Fruit fly (Drosophila melanogaster) whole organism, embryonic: ENCODE results near the gene Arl6IP1.

Experiments
- CG10366 ChIP-seq: fragments of 200-800 bp; sonication (Bioruptor generic); IDR thresholded peaks from 2 replicates; pipeline ENCODE4 v1.3.6; 2022; ENCODE audit warnings: missing biosample characterization, missing genetic modification characterization
- CG10543 ChIP-seq: fragments of 200-800 bp; sonication (Bioruptor generic); optimal IDR thresholded peaks from 3 replicates; lab custom pipeline; 2017; ENCODE audit warnings: missing biosample characterization, mild to moderate bottlenecking, missing genetic modification characterization, moderate library complexity
- CG11085 ChIP-seq: fragments of 200-800 bp; sonication (Bioruptor generic); IDR thresholded peaks from 2 replicates; pipeline ENCODE4 v1.3.6; 2022; ENCODE audit warnings: missing biosample characterization, missing genetic modification characterization
- CG11398 ChIP-seq: fragments of 200-800 bp; sonication (Bioruptor generic); optimal IDR thresholded peaks from 2 replicates; lab custom pipeline; 2016; ENCODE audit warnings: missing biosample characterization, missing genetic modification characterization
- CG11560 ChIP-seq: fragments of 200-800 bp; sonication (Bioruptor generic); IDR thresholded peaks from 3 replicates; pipeline ENCODE4 v1.3.6; 2022; ENCODE audit warnings: missing biosample characterization, missing genetic modification characterization
- CG1233 ChIP-seq: fragments of 200-800 bp; sonication (Bioruptor generic); optimal IDR thresholded peaks from 4 replicates; lab custom pipeline; 2018; ENCODE audit warnings: missing biosample characterization, mild to moderate bottlenecking, missing genetic modification characterization
- CG12769 ChIP-seq: fragments of 200-800 bp; sonication (Bioruptor generic); optimal IDR thresholded peaks from 2 replicates; lab custom pipeline; 2019; ENCODE audit warnings: missing biosample characterization, mild to moderate bottlenecking, missing genetic modification characterization, moderate library complexity
- CG12942 ChIP-seq: fragments of 200-800 bp; sonication (Bioruptor generic); optimal IDR thresholded peaks from 3 replicates; lab custom pipeline; 2016; ENCODE audit warnings: missing biosample characterization, missing genetic modification characterization
- CG13123 ChIP-seq: fragments of 200-800 bp; sonication (Bioruptor generic); optimal IDR thresholded peaks from 2 replicates; lab custom pipeline; 2016; ENCODE audit warnings: missing biosample characterization, missing genetic modification characterization
- CG14050 ChIP-seq: fragments of 200-800 bp; sonication (Bioruptor generic); IDR thresholded peaks from 3 replicates; pipeline ENCODE4 v1.3.6; 2022; ENCODE audit warnings: missing biosample characterization, missing genetic modification characterization
- CG14710 ChIP-seq: fragments of 200-800 bp; sonication (Bioruptor generic); optimal IDR thresholded peaks from 3 replicates; lab custom pipeline; 2019; ENCODE audit warnings: missing biosample characterization, mild to moderate bottlenecking, missing genetic modification characterization, moderate library complexity
- CG14965 ChIP-seq: fragments of 200-800 bp; sonication (Bioruptor generic); optimal IDR thresholded peaks from 2 replicates; lab custom pipeline; 2016; ENCODE audit warnings: missing biosample characterization, missing genetic modification characterization, borderline replicate concordance
- CG15514 ChIP-seq: fragments of 200-800 bp; sonication (Bioruptor generic); optimal IDR thresholded peaks from 3 replicates; lab custom pipeline; 2017; ENCODE audit warnings: missing biosample characterization, missing genetic modification characterization, mild to moderate bottlenecking, moderate library complexity, missing genetic modification reagents
- CG16779 ChIP-seq: fragments of 200-800 bp; sonication (Bioruptor generic); IDR thresholded peaks from 2 replicates; pipeline ENCODE4 v1.3.6; 2022; ENCODE audit warnings: missing biosample characterization, missing genetic modification characterization
- CG16813 ChIP-seq: fragments of 200-800 bp; sonication (Bioruptor generic); IDR thresholded peaks from 3 replicates; pipeline ENCODE4 v1.3.6; 2022; ENCODE audit warnings: missing biosample characterization, missing genetic modification characterization; ENCODE audit not compliant: partially characterized antibody
- CG17802 ChIP-seq: fragments of 200-800 bp; sonication (Bioruptor generic); optimal IDR thresholded peaks from 2 replicates; lab custom pipeline; 2018; ENCODE audit warnings: missing biosample characterization, mild to moderate bottlenecking, missing genetic modification characterization, moderate library complexity
- CG18764 ChIP-seq: fragments of 200-800 bp; sonication (Bioruptor generic); optimal IDR thresholded peaks from 3 replicates; lab custom pipeline; 2016; ENCODE audit warnings: missing biosample characterization, missing genetic modification characterization
- CG32532 ChIP-seq: fragments of 200-800 bp; sonication (Bioruptor generic); IDR thresholded peaks from 2 replicates; pipeline ENCODE4 v1.3.6; 2022; ENCODE audit warnings: missing biosample characterization, missing genetic modification characterization
- CG4282 ChIP-seq: fragments of 200-800 bp; sonication (Bioruptor generic); optimal IDR thresholded peaks from 2 replicates; lab custom pipeline; 2016; ENCODE audit warnings: missing biosample characterization, missing genetic modification characterization
- CG4328 ChIP-seq: fragments of 200-800 bp; sonication (Bioruptor generic); optimal IDR thresholded peaks from 3 replicates; lab custom pipeline; 2017; ENCODE audit warnings: missing biosample characterization, missing genetic modification reagents, missing genetic modification characterization
- CG4707 ChIP-seq: fragments of 200-800 bp; sonication (Bioruptor generic); optimal IDR thresholded peaks from 2 replicates; lab custom pipeline; 2018; ENCODE audit warnings: missing biosample characterization, mild to moderate bottlenecking, missing genetic modification characterization, moderate library complexity
- CG7357 ChIP-seq: fragments of 200-800 bp; sonication (Bioruptor generic); IDR thresholded peaks from 3 replicates; pipeline ENCODE4 v1.3.6; 2022; ENCODE audit warnings: missing biosample characterization, missing genetic modification characterization
- CG8290 ChIP-seq, 3 experiments: fragments of 200-800 bp; sonication (Bioruptor generic); optimal IDR thresholded peaks; 2 replicates each; lab custom pipeline; 2016 to 2019; ENCODE audit warnings: missing biosample characterization in 3 of 3, missing genetic modification characterization in 3 of 3, mild to moderate bottlenecking in 2 of 3, moderate library complexity in 1 of 3
- CG8359 ChIP-seq: fragments of 200-800 bp; sonication (Bioruptor generic); optimal IDR thresholded peaks from 2 replicates; lab custom pipeline; 2017; ENCODE audit warnings: missing biosample characterization, mild to moderate bottlenecking, missing genetic modification characterization, borderline replicate concordance
- Camta ChIP-seq: fragments of 200-800 bp; sonication (Bioruptor generic); optimal IDR thresholded peaks from 2 replicates; lab custom pipeline; 2016; ENCODE audit warnings: missing biosample characterization, missing genetic modification characterization
- CoRest ChIP-seq: fragments of 200-800 bp; sonication (Bioruptor generic); optimal IDR thresholded peaks from 3 replicates; lab custom pipeline; 2018; ENCODE audit warnings: missing biosample characterization, mild to moderate bottlenecking, missing genetic modification characterization, moderate library complexity
- Dp ChIP-seq: fragments of 200-800 bp; sonication (Bioruptor generic); optimal IDR thresholded peaks from 2 replicates; lab custom pipeline; 2018; ENCODE audit warnings: missing biosample characterization, mild to moderate bottlenecking, missing genetic modification characterization, moderate library complexity
- Elba2 ChIP-seq: fragments of 200-800 bp; sonication (Bioruptor generic); optimal IDR thresholded peaks from 3 replicates; lab custom pipeline; 2016; ENCODE audit warnings: missing biosample characterization, missing genetic modification characterization
- Fer3 ChIP-seq: fragments of 200-800 bp; sonication (Bioruptor generic); optimal IDR thresholded peaks from 2 replicates; lab custom pipeline; 2018; ENCODE audit warnings: missing biosample characterization, mild to moderate bottlenecking, missing genetic modification characterization, moderate library complexity
- HLHmδ ChIP-seq: fragments of 200-800 bp; sonication (Bioruptor generic); optimal IDR thresholded peaks from 2 replicates; lab custom pipeline; 2018; ENCODE audit warnings: missing biosample characterization, mild to moderate bottlenecking, missing genetic modification characterization, moderate library complexity
- NC2β ChIP-seq: fragments of 200-800 bp; sonication (Bioruptor generic); optimal IDR thresholded peaks from 2 replicates; lab custom pipeline; 2016; ENCODE audit warnings: missing biosample characterization, missing genetic modification characterization
- Rx ChIP-seq: fragments of 200-800 bp; sonication (Bioruptor generic); IDR thresholded peaks from 2 replicates; pipeline ENCODE4 v1.3.6; 2022; ENCODE audit warnings: missing biosample characterization, missing genetic modification characterization
- ara ChIP-seq: fragments of 200-800 bp; sonication (Bioruptor generic); IDR thresholded peaks from 2 replicates; pipeline ENCODE4 v1.3.6; 2022; ENCODE audit warnings: missing biosample characterization, missing genetic modification characterization
- ato ChIP-seq: fragments of 200-800 bp; sonication (Bioruptor generic); IDR thresholded peaks from 2 replicates; pipeline ENCODE4 v1.3.6; 2022; ENCODE audit warnings: missing biosample characterization, missing genetic modification characterization; ENCODE audit not compliant: partially characterized antibody
- bbx ChIP-seq: fragments of 200-800 bp; sonication (Bioruptor generic); IDR thresholded peaks from 2 replicates; pipeline ENCODE4 v1.3.6; 2022; ENCODE audit warnings: missing biosample characterization, missing genetic modification characterization; ENCODE audit not compliant: partially characterized antibody
- bcd ChIP-seq: fragments of 200-800 bp; sonication (Bioruptor generic); optimal IDR thresholded peaks from 2 replicates; lab custom pipeline; 2017; ENCODE audit warnings: missing biosample characterization, mild to moderate bottlenecking, missing genetic modification characterization
- br ChIP-seq: fragments of >200 bp; optimal IDR thresholded peaks from 2 replicates; lab custom pipeline; 2017
- chm ChIP-seq: fragments of 200-800 bp; sonication (Bioruptor generic); IDR thresholded peaks from 2 replicates; pipeline ENCODE4 v1.3.6; 2022; ENCODE audit warnings: missing biosample characterization, missing genetic modification characterization
- ewg ChIP-seq: fragments of 200-800 bp; sonication (Bioruptor generic); optimal IDR thresholded peaks from 3 replicates; lab custom pipeline; 2017; ENCODE audit warnings: mild to moderate bottlenecking, missing biosample characterization, missing genetic modification reagents, missing genetic modification characterization
- fru ChIP-seq: fragments of >200 bp; optimal IDR thresholded peaks from 2 replicates; lab custom pipeline; 2017
- fu2 ChIP-seq: fragments of 200-800 bp; sonication (Bioruptor generic); optimal IDR thresholded peaks from 2 replicates; lab custom pipeline; 2016; ENCODE audit warnings: missing biosample characterization, missing genetic modification characterization
- lola ChIP-seq, 3 experiments: fragments of >200 bp in 2 of 3; fragments of 200-800 bp in 1 of 3; sonication (Bioruptor generic) in 1 of 3; optimal IDR thresholded peaks; 2 replicates each; lab custom pipeline; 2017 to 2019; ENCODE audit warnings: missing biosample characterization in 3 of 3, missing genetic modification characterization in 3 of 3, mild to moderate bottlenecking in 1 of 3, moderate library complexity in 1 of 3
- luna ChIP-seq: fragments of 200-800 bp; sonication (Bioruptor generic); optimal IDR thresholded peaks from 2 replicates; lab custom pipeline; 2016; ENCODE audit warnings: missing biosample characterization, missing genetic modification characterization
- mam ChIP-seq: fragments of 200-800 bp; sonication (Bioruptor generic); optimal IDR thresholded peaks from 3 replicates; lab custom pipeline; 2016; ENCODE audit warnings: missing biosample characterization, missing genetic modification characterization
- nerfin-2 ChIP-seq: fragments of 200-800 bp; sonication (Bioruptor generic); IDR thresholded peaks from 2 replicates; pipeline ENCODE4 v1.3.6; 2022; ENCODE audit warnings: missing biosample characterization, missing genetic modification characterization; ENCODE audit not compliant: partially characterized antibody
- nmo ChIP-seq: fragments of 200-800 bp; sonication (Bioruptor generic); optimal IDR thresholded peaks from 2 replicates; lab custom pipeline; 2018; ENCODE audit warnings: missing biosample characterization, mild to moderate bottlenecking, missing genetic modification characterization, moderate library complexity
- pfk ChIP-seq: fragments of 200-800 bp; sonication (Bioruptor generic); optimal IDR thresholded peaks from 2 replicates; lab custom pipeline; 2018; ENCODE audit warnings: missing biosample characterization, mild to moderate bottlenecking, missing genetic modification characterization, moderate library complexity
- phol ChIP-seq: fragments of 200-800 bp; sonication (Bioruptor generic); optimal IDR thresholded peaks from 3 replicates; lab custom pipeline; 2018; ENCODE audit warnings: missing biosample characterization, mild to moderate bottlenecking, missing genetic modification characterization, moderate library complexity
- sens ChIP-seq: fragments of 200-800 bp; sonication (Bioruptor generic); peaks from one replicate; lab custom pipeline; 2016; ENCODE audit warnings: missing biosample characterization, missing genetic modification characterization
- sr ChIP-seq: fragments of 200-800 bp; sonication (Bioruptor generic); IDR thresholded peaks from 3 replicates; pipeline ENCODE4 v1.3.6; 2022; ENCODE audit warnings: missing biosample characterization, missing genetic modification characterization
- yki ChIP-seq: fragments of >200 bp; optimal IDR thresholded peaks from 3 replicates; lab custom pipeline; 2018

Arl6IP1 gene

dm6 chr3R:16614241-16614640 is 29.2 kb upstream of the Arl6IP1 start, which contains the start of gene CG10340:
TSS of gene CG10340 (minus strand) at chr3R:16614391.
- TF ChIP-seq CG32532 (GFP tag; lab: Robert Waterston, UW), result 0 out of 2 replicates have a peak, but pooled peaks have one; percentile 39
- no peak for TF ChIP-seq CG12942 (GFP tag; lab: Kevin White, UChicago)
- TF ChIP-seq CG8359, result no peak
- no peak for TF ChIP-seq Rx (GFP tag; lab: Robert Waterston, UW)
- peak; percentile 12; the same call in 1 of the 2 replicates for TF ChIP-seq CG10366
- TF ChIP-seq CG14710 (tag; lab: Kevin White, UChicago), result peak; percentile 51
- no peak for TF ChIP-seq CG10543 (GFP tag; lab: Kevin White, UChicago)
- no peak for TF ChIP-seq HLHmδ (GFP tag; lab: Kevin White, UChicago)
- peak; percentile 38 for TF ChIP-seq CG15514
- no peak for TF ChIP-seq CG1233 (GFP tag; lab: Kevin White, UChicago)
- no peak for TF ChIP-seq Fer3 (tag; lab: Kevin White, UChicago)
- no peak for TF ChIP-seq CG7357 (GFP tag; lab: Robert Waterston, UW)
- no peak for TF ChIP-seq ara (GFP tag; lab: Robert Waterston, UW)
- peak; percentile 59 for TF ChIP-seq nerfin-2
- no peak for TF ChIP-seq Camta
- no peak for TF ChIP-seq sens (GFP tag; lab: Kevin White, UChicago)
- TF ChIP-seq fu2, result no peak
- no peak for TF ChIP-seq CG11085 (GFP tag; lab: Robert Waterston, UW)
- no peak for TF ChIP-seq luna (GFP tag; lab: Kevin White, UChicago)
- peak; percentile 85 for TF ChIP-seq bbx
- TF ChIP-seq fru (lab: Kevin White, UChicago), result no peak
- TF ChIP-seq Elba2 (GFP tag; lab: Kevin White, UChicago), result peak; percentile 88
- TF ChIP-seq bcd (GFP tag; lab: Kevin White, UChicago), result no peak
- no peak for TF ChIP-seq lola (GFP tag; optimal IDR thresholded peaks at IDR 0.05; lab: Kevin White, UChicago)
- TF ChIP-seq yki (lab: Kevin White, UChicago), result no peak
- TF ChIP-seq CG4707 (GFP tag; lab: Kevin White, UChicago), result no peak
- peak; percentile 4 for TF ChIP-seq mam (GFP tag; lab: Kevin White, UChicago)
- TF ChIP-seq CG17802 (tag; lab: Kevin White, UChicago), result no peak
- TF ChIP-seq CG4328 (GFP tag; lab: Kevin White, UChicago), result no peak
- no peak for TF ChIP-seq br (lab: Kevin White, UChicago)
- no peak for TF ChIP-seq CG14965
- TF ChIP-seq ato (GFP tag; lab: Robert Waterston, UW), result peak; percentile 63
- TF ChIP-seq CG11398 (GFP tag; lab: Kevin White, UChicago), result no peak
- no peak for TF ChIP-seq CG8290 (GFP tag; optimal IDR thresholded peaks at IDR 0.05; lab: Kevin White, UChicago)
- TF ChIP-seq CG8290 (tag; optimal IDR thresholded peaks at IDR 0.05; lab: Kevin White, UChicago), result no peak
- TF ChIP-seq Dp (GFP tag; lab: Kevin White, UChicago), result peak; percentile 78
- TF ChIP-seq CG13123 (GFP tag; lab: Kevin White, UChicago), result no peak
- TF ChIP-seq CoRest (tag; lab: Kevin White, UChicago), result peak; percentile 34
- TF ChIP-seq chm (GFP tag; lab: Robert Waterston, UW), result no peak
- TF ChIP-seq CG12769 (tag; lab: Kevin White, UChicago), result no peak
- 0 out of 3 replicates have a peak, but pooled peaks have one; percentile 21 for TF ChIP-seq CG14050 (GFP tag; lab: Robert Waterston, UW)
- TF ChIP-seq sr, result no peak
- TF ChIP-seq ewg, result peak; percentile 91
- peak; percentile 3 for TF ChIP-seq CG18764 (GFP tag; lab: Kevin White, UChicago)
- TF ChIP-seq CG4282 (GFP tag; lab: Kevin White, UChicago), result no peak
- TF ChIP-seq CG16813 (GFP tag; lab: Robert Waterston, UW), result peak; percentile 80
- no peak for TF ChIP-seq NC2β (GFP tag; lab: Kevin White, UChicago)
- TF ChIP-seq CG16779 (GFP tag; lab: Robert Waterston, UW), result no peak
- peak; percentile 49 for TF ChIP-seq nmo
- TF ChIP-seq CG11560 (tag; lab: Robert Waterston, UW), result no peak
- no peak for TF ChIP-seq pfk (GFP tag; lab: Kevin White, UChicago)
- peak; percentile 15 for TF ChIP-seq phol
